Fruit fly (Drosophila melanogaster) S2 (cell line): ENCODE measurements around the gene CG14322.

Source experiments
- CG8478 ChIP-seq: fragments of >200 bp; optimal IDR thresholded peaks from 2 replicates; lab custom pipeline; 2018
- CTCF ChIP-seq, 2 experiments: fragments of >200 bp; optimal IDR thresholded peaks; 2 replicates each; lab custom pipeline; 2018

Gene CG14322

DNA sequence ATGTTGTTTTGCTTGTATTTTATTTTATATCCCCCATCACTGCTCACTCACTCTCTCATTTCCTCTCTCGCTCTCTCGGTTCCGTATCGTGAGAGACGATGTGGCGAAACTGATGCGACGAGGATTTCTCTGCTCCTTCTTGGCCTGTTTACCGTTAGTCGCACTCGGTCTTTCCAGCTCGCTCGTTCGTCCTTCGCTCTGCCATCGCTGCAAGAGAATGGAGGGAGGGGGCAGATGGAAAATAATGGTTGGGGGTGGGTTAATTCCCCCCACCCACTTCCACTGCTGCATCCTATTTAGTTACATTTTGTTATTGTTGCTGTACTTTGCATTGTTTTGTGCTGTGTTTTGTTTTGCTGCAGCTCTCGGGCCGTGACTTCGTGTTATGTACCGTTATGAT, 6.4 kb downstream of the CG14322 start:
- TF ChIP-seq CTCF (optimal IDR thresholded peaks at IDR 0.05; lab: Kevin White, UChicago) (no peak), CG8478 (lab: Kevin White, UChicago) (no peak)

DNA sequence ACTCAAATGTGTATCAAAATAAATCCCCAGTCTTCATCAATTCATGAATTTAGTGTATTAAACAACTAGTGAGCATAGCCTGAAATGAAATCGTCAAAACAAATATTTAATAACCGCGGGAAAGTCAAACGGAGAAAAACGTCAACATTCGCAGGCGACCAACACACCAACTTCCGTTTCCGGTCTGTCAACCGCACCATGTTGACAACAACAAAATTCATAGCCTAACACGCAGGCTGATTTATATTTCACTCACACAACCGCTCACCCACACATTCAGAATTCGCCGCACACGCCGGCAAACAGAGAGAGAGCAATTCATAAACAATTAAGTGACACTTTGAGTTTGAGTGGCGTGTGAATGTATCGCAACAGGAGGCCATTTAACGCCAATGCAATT, 7.6 kb downstream of the CG14322 start:
- TF ChIP-seq CTCF (optimal IDR thresholded peaks at IDR 0.05; lab: Kevin White, UChicago) = no peak

DNA sequence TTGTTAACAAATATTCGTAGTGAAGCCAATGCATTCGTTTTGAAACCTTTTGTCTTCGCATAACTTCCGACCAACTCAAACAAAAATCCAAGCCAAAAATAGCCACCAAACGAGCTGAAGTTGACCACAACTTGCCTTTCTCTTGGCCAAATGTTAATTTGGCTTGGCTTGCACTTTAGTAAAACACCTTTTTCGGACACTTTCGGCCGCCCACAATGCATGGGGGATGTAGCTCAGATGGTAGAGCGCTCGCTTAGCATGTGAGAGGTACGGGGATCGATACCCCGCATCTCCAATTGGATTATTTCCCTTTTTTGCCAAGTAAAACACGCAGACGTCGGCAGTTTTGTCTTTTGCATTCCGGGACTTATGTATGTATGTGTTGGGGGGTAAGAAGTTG, 9.4 kb downstream of the CG14322 start:
- TF ChIP-seq CG8478 (lab: Kevin White, UChicago) (no peak), CTCF (optimal IDR thresholded peaks at IDR 0.05; lab: Kevin White, UChicago) (no peak)

DNA sequence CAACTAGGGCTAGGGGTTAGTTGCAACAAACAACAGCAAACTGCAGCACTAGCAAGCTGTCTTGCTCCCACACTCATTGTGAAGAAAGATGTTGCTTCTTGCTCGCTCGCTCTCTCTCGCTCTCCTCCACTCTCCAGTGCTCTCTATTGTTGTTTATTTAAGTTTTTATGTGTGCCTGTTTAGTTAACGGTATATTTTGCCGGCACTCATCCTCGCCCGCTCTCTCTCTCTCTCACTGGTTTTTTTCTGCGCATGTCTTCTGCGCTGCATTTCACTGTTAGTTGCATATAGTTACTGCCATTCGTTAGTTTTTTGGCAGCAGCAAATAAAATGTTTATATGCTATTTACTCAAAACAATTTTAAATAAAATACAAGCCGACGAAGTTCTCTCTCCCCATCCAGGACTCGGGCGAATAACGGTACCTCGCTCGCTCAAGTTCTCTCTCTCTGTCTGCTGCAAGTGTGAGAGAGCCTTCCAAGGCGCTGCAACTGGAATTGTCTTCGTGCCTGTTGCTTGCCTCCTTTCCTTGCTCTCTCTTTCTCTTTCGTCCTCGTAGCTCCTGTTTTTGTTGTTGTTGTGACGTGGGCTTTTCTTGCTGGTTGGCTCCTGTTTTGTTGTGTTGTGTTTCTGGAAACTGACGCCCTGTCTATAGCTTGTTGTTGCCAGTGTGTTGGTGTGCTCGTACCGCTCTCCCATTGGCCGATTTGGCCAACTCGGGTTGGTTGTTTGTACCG, 18.8 kb downstream of the CG14322 start:
- TF ChIP-seq CTCF (optimal IDR thresholded peaks at IDR 0.05; lab: Kevin White, UChicago) (no peak), CG8478 (lab: Kevin White, UChicago) (no peak)

DNA sequence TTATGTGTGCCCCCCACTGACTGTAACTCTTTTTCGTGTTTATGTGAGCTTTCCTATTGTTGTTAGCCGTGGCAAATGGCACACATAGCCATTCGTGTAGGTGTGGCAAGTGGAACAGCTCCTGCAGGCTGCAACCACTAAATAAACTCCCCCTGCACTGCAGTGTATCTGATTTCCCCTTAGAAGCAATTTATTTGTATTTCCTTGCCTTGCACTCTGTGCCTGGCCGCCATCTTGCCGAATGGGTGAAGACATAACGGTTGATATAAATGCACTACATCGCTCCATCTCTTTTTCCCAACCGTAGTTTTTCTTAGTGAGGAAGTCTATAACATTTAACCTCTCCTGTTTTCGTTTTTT, 19.3 kb downstream of the CG14322 start:
- TF ChIP-seq CTCF (optimal IDR thresholded peaks at IDR 0.05; lab: Kevin White, UChicago) (no peak), CG8478 (lab: Kevin White, UChicago) (no peak)

DNA sequence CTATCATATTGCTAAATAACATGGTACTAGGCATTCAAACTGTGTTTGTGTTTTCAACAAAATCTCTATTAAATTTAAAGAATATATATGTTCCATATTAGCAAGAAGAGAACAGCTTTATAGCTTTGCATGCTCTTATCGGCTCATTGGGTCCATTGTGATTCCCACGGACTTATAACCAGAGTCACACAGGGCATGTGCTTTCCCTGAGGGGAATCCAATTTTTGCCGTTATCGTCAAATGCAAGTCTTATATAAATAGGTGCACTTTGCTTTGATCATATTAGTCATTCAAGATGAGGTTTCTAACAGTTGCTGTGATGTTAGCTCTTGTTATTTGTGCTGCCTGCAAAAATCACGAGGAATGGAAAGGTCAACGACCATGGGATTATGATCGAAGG, 19.8 kb downstream of the CG14322 start, which contains the start of gene CG45045:
CG45045 (plus strand) TSS at position 294 of the 400 bp plus-strand sequence.
- TF ChIP-seq CTCF (optimal IDR thresholded peaks at IDR 0.05; lab: Kevin White, UChicago) (no peak), CG8478 (lab: Kevin White, UChicago) (no peak)

DNA sequence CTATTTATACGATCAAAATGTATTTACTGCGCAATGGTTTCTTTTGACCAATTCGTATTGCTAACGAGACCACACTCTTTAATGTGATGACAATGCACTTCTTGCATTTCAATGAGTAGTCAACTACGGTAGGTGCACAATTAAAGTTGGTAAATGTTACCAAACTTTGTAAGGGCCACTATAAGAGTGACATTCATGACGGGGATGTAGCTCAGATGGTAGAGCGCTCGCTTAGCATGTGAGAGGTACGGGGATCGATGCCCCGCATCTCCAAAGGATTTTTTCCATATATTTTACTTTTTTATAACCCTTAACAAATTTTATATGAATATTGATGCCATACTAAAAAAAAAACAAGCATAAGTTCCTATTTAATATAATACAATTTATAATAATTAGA, 20.5 kb downstream of the CG14322 start:
- TF ChIP-seq CTCF (optimal IDR thresholded peaks at IDR 0.05; lab: Kevin White, UChicago) (no peak), CG8478 (lab: Kevin White, UChicago) (no peak)

DNA sequence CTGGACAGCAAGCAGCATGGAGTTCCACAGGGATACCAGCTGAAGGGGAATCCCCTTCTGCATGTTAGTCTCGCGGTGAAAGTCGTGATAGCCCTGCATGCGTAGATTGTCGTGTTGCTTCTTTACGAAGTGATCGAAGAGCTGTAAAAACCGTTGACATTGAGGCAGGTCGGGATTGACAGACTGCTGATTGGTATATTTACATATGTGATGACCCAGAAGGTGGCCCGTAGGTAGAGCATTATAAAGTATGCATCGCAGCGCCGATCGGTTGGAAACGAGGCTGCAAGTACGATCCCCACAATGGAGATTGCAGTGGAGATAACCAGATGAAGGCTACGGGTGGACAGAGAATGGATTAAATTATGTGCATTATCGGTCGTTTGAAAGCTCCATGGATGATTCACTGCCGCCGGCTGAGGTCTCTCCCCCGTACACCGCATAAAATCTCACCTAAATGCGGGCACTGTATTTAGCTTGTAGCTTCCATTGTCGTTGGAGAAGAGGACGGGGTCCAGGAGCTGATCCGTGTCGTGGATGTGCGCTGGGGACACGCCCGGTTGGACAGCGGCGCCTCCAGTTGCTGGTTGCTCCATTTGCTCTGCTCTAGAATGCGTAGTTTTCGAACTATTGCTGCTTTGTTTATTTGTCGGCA, 22.9 kb downstream of the CG14322 start:
- TF ChIP-seq CG8478 (lab: Kevin White, UChicago) (no peak), CTCF (optimal IDR thresholded peaks at IDR 0.05; lab: Kevin White, UChicago) (no peak)

DNA sequence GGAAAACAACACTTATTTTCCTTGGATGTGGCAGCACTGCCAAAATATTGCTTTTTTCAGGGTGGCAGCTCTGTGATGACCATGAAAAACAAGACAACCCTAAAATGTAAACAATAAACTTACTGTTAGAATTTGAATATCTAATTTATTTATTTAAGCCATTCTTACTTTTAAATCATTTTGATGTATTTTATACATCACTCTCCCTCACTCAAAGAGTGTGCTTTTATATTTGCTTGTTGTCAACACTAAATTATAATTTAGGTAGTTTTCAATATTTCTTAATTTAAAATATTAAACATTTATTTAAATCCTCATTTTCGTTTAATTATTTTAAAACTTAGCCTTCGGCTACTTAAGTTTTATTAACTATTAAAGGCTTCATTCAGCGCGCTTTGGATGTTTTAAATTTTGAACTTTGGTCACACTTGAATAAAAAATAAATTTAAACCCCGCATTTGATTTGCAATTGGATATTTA, 23.4 kb downstream of the CG14322 start, which contains the start of the genes CG7523 and Mps1:
CG7523 (minus strand) TSS at position 39 of the 480 bp plus-strand sequence.
Mps1 (plus strand) TSS at position 415 of the 480 bp plus-strand sequence.
- TF ChIP-seq CTCF (optimal IDR thresholded peaks at IDR 0.05; lab: Kevin White, UChicago) (peak in 1 of 2 experiments; percentile 26), CG8478 (lab: Kevin White, UChicago) (no peak)

DNA sequence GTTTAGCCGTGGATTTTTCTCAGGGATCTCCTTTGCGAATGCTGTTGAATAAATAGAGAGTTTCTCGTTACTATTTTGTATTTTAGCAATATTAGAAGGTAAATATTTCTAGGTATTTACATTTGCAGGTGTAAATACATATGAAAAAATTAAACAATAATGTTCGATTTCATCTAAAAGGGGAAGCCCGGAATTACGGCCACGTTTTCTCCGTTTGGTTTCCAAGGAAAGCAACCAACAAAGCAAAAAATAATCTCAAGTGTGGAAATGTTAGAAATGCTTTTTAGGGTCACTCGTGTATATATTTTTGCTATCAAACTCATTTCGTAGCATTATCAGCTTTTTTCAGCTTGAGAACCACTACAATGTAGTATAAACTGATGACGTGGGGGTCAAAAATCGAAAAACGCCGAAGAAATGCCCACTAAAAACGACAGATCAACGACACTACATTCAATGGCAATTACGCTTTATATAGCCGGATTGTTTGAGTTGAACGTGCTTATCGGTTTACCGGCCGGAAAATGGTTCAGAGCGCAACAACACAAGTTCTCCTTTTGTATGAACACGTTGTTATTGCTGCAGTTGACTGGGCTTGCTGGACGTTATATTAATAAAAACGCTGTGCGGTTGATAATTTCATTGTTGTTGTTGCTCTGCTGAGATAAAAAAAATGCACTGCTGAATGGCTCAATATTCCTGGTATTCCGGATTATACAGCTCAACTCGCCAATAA, 30.8 kb downstream of the CG14322 start:
- TF ChIP-seq CG8478 (lab: Kevin White, UChicago) (no peak), CTCF (optimal IDR thresholded peaks at IDR 0.05; lab: Kevin White, UChicago) (no peak)

DNA sequence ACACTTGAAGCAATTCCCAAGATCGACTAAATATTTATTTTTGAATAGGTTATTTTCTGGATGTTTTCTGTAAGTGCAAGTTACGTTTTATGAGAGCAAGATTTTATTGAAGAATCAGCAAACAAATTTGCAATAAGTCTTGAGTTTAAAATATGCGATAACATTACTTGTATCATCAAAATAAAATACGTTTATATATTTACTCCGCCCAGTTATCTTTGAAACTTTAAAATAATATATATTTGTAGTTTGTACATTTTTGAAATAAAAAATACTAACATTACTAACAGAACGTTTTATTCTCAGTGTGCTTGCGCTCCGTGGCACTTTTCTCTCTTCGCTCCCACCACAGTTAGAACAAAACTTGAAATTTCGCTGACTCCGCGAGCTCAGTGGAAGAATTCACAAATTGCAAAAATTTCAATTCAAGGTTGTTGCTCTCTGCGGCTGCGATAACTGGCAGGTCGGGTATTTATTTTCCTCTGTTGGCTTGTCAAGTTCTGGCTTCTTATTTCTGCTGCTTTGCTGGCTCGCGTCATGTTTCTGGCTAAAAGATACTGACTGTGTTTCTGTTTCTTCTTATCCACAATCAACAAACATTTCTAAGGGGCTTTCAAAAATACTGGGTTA, 32.0 kb downstream of the CG14322 start:
- TF ChIP-seq CTCF (optimal IDR thresholded peaks at IDR 0.05; lab: Kevin White, UChicago) (no peak), CG8478 (lab: Kevin White, UChicago) (no peak)

DNA sequence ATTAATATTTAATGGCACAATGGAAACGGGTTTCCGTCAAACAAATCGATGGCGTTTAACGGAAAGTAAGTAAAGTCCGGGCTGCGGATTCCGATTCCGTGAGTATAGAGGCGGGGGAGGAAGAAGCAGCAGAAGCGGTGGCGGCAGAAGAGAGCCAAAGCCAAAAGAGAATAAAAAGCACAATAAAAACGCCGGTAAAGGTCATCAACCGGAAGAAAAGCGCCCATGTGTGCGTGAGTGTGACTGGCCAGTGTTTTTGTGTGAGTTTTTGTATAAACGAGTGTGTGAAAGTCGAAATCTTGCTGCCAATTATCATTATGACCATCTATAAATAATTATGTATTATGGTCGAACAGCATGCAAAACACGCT, 32.8 kb downstream of the CG14322 start:
- TF ChIP-seq CG8478 (lab: Kevin White, UChicago) = no peak

DNA sequence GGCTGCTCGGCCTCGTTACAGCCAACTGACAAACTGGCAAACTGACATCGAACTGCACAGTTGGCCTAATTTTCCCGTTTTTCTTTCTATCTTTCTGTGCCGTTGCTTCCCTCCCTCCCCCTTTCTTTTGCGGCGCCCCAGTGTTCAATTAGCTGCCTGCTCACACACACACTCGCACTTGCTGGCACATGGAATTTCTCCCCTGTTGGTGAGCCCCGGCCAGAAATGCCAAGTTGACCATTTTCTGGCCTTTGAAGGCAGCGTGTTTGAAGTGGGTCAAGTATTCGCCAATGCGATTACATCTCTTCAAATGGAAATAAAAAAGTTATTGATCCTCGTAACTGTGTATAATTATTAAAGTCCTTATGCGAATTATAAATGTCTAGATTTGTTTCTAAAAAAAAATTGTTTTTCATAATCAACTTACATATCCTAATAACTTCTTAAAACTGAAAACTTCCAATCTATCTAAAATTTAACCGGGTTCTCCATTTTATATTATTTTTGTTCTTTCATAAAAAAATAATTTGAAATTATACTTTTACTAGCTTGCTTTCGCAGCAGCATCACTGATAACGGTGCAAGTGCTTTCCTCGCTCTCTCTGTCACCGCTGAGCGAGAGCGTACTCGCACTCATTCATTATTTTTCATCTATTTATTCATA, 33.3 kb downstream of the CG14322 start:
- TF ChIP-seq CTCF (optimal IDR thresholded peaks at IDR 0.05; lab: Kevin White, UChicago) (no peak), CG8478 (lab: Kevin White, UChicago) (no peak)

DNA sequence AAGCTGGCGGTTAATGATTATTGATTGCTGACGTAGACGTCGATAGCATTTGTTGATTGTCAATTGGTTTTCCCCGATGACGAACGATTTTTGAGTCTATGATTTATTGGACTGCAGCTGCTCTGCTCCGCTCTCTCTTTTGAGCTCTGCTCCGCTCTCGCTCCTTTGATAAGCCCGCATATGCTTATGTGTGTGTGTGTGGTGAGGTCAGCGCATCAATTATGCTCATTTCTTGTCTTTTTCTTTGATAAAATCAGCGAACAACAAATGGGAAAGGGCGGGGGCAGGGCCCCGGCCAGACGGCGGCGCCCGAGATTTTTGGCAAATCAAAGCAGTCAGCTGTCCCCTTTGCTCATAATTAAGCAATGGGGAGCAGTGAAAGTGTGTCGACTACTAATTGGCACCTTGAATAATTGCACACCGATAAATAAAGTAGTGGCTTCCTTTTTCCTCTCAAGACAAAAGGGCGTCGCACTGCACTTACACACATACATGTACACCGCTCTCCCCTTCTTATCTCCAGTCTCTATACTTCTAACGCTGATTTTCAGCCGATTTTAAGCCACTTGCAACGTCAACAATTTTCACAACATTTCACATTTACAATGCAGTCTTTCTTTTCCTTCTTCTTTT, 34.2 kb downstream of the CG14322 start:
- TF ChIP-seq CG8478 (lab: Kevin White, UChicago) (no peak), CTCF (optimal IDR thresholded peaks at IDR 0.05; lab: Kevin White, UChicago) (no peak)
